Worm (Caenorhabditis elegans): ENCODE results near the gene efr-3.

DNA sequence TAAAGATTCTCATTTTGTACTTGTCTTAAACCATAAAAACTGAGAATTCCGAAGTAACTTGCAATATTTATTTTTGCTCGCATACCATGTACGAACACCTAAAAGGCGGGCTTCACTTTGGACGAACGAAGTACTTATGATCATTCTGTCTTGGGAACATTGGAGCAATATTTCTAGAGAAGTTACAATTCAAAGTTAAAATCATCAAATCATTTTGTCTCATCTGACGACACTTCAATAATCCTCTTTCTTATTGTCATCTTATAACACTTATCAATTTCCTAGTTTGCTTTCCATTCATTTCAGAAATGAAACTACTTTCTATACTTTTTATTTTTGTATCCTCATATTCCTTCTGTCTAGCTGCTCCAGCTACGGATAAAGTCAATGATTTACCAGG lies 45.7 kb upstream of the efr-3 start, which contains the start of gene ctsa-4.1:
- TF ChIP-seq nhr-76 (tag; optimal IDR thresholded peaks at IDR 0.05) (no peak), blmp-1 (tag; optimal IDR thresholded peaks at IDR 0.05) (no peak)

Measured in whole organism, L1 larva.